Worm (Caenorhabditis elegans) whole organism, L4 larva: ENCODE measurements around the gene C04G6.2.
A peak's percentile ranks its signal among the peaks of the same experiment; 100 is the strongest.

ENCODE experiments used
- F37D6.2 ChIP-seq: sonication (generic microtip); optimal IDR thresholded peaks from 2 replicates; lab custom pipeline; 2016; ENCODE audit warnings: mild to moderate bottlenecking, missing genetic modification characterization, missing compliant biosample characterization
- F49E8.2 ChIP-seq: sonication (generic microtip); optimal IDR thresholded peaks from 2 replicates; lab custom pipeline; 2016; ENCODE audit warnings: missing compliant biosample characterization, mild to moderate bottlenecking, missing genetic modification characterization, borderline replicate concordance
- R02D3.7 ChIP-seq: fragments of 150-350 bp; sonication (generic microtip); optimal IDR thresholded peaks from 3 replicates; lab custom pipeline; 2014; ENCODE audit warnings: missing biosample characterization, missing genetic modification characterization
- T20F7.1 ChIP-seq: fragments of 200-800 bp; sonication (Bioruptor generic); optimal IDR thresholded peaks from 2 replicates; lab custom pipeline; 2018; ENCODE audit warnings: mild to moderate bottlenecking, missing genetic modification characterization, missing compliant biosample characterization
- Y105C5A.15 ChIP-seq: fragments of 200-800 bp; sonication (Bioruptor generic); IDR thresholded peaks from 2 replicates; pipeline ENCODE4 v1.3.6; 2022; ENCODE audit warnings: missing genetic modification characterization, missing compliant biosample characterization
- Y5F2A.4 ChIP-seq: fragments of 200-800 bp; sonication (Bioruptor generic); optimal IDR thresholded peaks from 2 replicates; lab custom pipeline; 2018; ENCODE audit warnings: mild to moderate bottlenecking, missing genetic modification characterization, missing compliant biosample characterization
- Y75B8A.6 ChIP-seq: fragments of 200-800 bp; sonication (Bioruptor generic); IDR thresholded peaks from 2 replicates; pipeline ENCODE4 v1.3.6; 2022; ENCODE audit warnings: missing genetic modification reagents, missing genetic modification characterization, missing compliant biosample characterization
- ZK546.5 ChIP-seq, 2 experiments: sonication (generic microtip); optimal IDR thresholded peaks; 2 replicates each; lab custom pipeline; 2017; ENCODE audit warnings: missing biosample characterization in 2 of 2, missing genetic modification characterization in 2 of 2
- aly-2 ChIP-seq: sonication (generic microtip); optimal IDR thresholded peaks from 2 replicates; lab custom pipeline; 2018; ENCODE audit warnings: missing biosample characterization, missing genetic modification characterization
- arid-1 ChIP-seq: fragments of 200-800 bp; sonication (Bioruptor generic); conservative IDR thresholded peaks from 2 replicates; pipeline ENCODE4 v1.3.6; 2022; ENCODE audit warnings: missing genetic modification reagents, missing genetic modification characterization, missing compliant biosample characterization
- attf-4 ChIP-seq: sonication (generic microtip); optimal IDR thresholded peaks from 3 replicates; lab custom pipeline; 2017; ENCODE audit warnings: missing biosample characterization, missing genetic modification characterization
- ceh-44 ChIP-seq: fragments of 200-800 bp; sonication (Bioruptor generic); IDR thresholded peaks from 2 replicates; pipeline ENCODE4 v1.3.6; 2022; ENCODE audit warnings: missing genetic modification reagents, missing genetic modification characterization, missing compliant biosample characterization
- ceh-62 ChIP-seq: sonication (generic microtip); optimal IDR thresholded peaks from 2 replicates; lab custom pipeline; 2017; ENCODE audit warnings: missing biosample characterization, missing genetic modification characterization
- cey-2 ChIP-seq: sonication (generic microtip); optimal IDR thresholded peaks from 3 replicates; lab custom pipeline; 2017; ENCODE audit warnings: missing genetic modification characterization, mild to moderate bottlenecking, missing compliant biosample characterization, antibody characterized with exemption, borderline replicate concordance; ENCODE audit not compliant: insufficient read depth
- daf-16 ChIP-seq, 3 experiments: sonication (generic microtip); optimal IDR thresholded peaks; 2 replicates each; lab custom pipeline; 2016 to 2017; ENCODE audit warnings: missing genetic modification characterization in 3 of 3, missing genetic modification reagents in 3 of 3, mild to moderate bottlenecking in 2 of 3, missing compliant biosample characterization in 2 of 3, missing biosample characterization in 1 of 3, moderate library complexity in 1 of 3
- daf-19 ChIP-seq: fragments of 200-800 bp; sonication (Bioruptor generic); conservative IDR thresholded peaks from 2 replicates; pipeline ENCODE4 v1.3.6; 2022; ENCODE audit warnings: missing genetic modification characterization, missing compliant biosample characterization
- daf-8 ChIP-seq: fragments of 200-800 bp; sonication (Bioruptor generic); IDR thresholded peaks from 2 replicates; pipeline ENCODE4 v1.3.6; 2022; ENCODE audit warnings: missing genetic modification characterization, missing compliant biosample characterization
- dmd-6 ChIP-seq: fragments of 200-800 bp; sonication (Bioruptor generic); IDR thresholded peaks from 2 replicates; pipeline ENCODE4 v1.3.6; 2022; ENCODE audit warnings: missing genetic modification reagents, missing genetic modification characterization, missing compliant biosample characterization
- dmd-9 ChIP-seq: fragments of 200-800 bp; sonication (Bioruptor generic); IDR thresholded peaks from 2 replicates; pipeline ENCODE4 v1.3.6; 2022; ENCODE audit warnings: missing genetic modification reagents, missing genetic modification characterization, missing compliant biosample characterization
- duxl-1 ChIP-seq: sonication (generic microtip); optimal IDR thresholded peaks from 2 replicates; lab custom pipeline; 2016; ENCODE audit warnings: mild to moderate bottlenecking, missing genetic modification characterization, moderate library complexity, missing compliant biosample characterization; ENCODE audit not compliant: poor library complexity
- fos-1 ChIP-seq: fragments of 150-350 bp; optimal IDR thresholded peaks from 2 replicates; lab custom pipeline; 2014; ENCODE audit warnings: missing biosample characterization, missing genetic modification characterization
- gei-8 ChIP-seq: fragments of 200-800 bp; sonication (Bioruptor generic); optimal IDR thresholded peaks from 2 replicates; lab custom pipeline; 2018; ENCODE audit warnings: mild to moderate bottlenecking, missing genetic modification characterization, missing compliant biosample characterization
- hif-1 ChIP-seq, 2 experiments: sonication (generic microtip); optimal IDR thresholded peaks; 2 replicates each; lab custom pipeline; 2016 to 2017; ENCODE audit warnings: missing compliant biosample characterization in 2 of 2, missing genetic modification characterization in 2 of 2, missing genetic modification reagents in 2 of 2, missing genotype in 2 of 2, mild to moderate bottlenecking in 1 of 2
- hlh-30 ChIP-seq: sonication (generic microtip); optimal IDR thresholded peaks from 2 replicates; lab custom pipeline; 2017; ENCODE audit warnings: antibody characterized with exemption, mild to moderate bottlenecking, missing genetic modification characterization, missing compliant biosample characterization; ENCODE audit not compliant: insufficient read depth
- hmg-1.1 ChIP-seq: fragments of 200-800 bp; sonication (Bioruptor generic); IDR thresholded peaks from 2 replicates; pipeline ENCODE4 v1.3.6; 2022; ENCODE audit warnings: missing genetic modification reagents, missing genetic modification characterization, missing compliant biosample characterization
- jun-1 ChIP-seq: fragments of 150-350 bp; optimal IDR thresholded peaks from 2 replicates; lab custom pipeline; 2014; ENCODE audit warnings: missing biosample characterization, missing genetic modification reagents, missing genetic modification characterization
- lim-7 ChIP-seq: fragments of 200-800 bp; sonication (Bioruptor generic); IDR thresholded peaks from 2 replicates; pipeline ENCODE4 v1.3.6; 2022; ENCODE audit warnings: missing genetic modification characterization, missing compliant biosample characterization
- lin-1 ChIP-seq: fragments of 200-800 bp; sonication (Bioruptor generic); IDR thresholded peaks from 2 replicates; pipeline ENCODE4 v1.3.6; 2022; ENCODE audit warnings: missing genetic modification reagents, missing genetic modification characterization, missing compliant biosample characterization
- lin-39 ChIP-seq: fragments of 150-350 bp; optimal IDR thresholded peaks from 2 replicates; lab custom pipeline; 2014; ENCODE audit warnings: missing biosample characterization, missing genetic modification reagents, missing genetic modification characterization
- lir-3 ChIP-seq: sonication (generic microtip); optimal IDR thresholded peaks from 2 replicates; lab custom pipeline; 2016; ENCODE audit warnings: mild to moderate bottlenecking, missing genetic modification characterization, missing compliant biosample characterization
- madf-5 ChIP-seq, 2 experiments: fragments of 200-800 bp; sonication (Bioruptor generic); IDR thresholded peaks; 2 replicates each; pipeline ENCODE4 v1.3.6; 2022; ENCODE audit warnings: missing compliant biosample characterization in 2 of 2, missing genetic modification characterization in 2 of 2
- madf-9 ChIP-seq: fragments of 200-800 bp; sonication (Bioruptor generic); conservative IDR thresholded peaks from 2 replicates; pipeline ENCODE4 v1.3.6; 2022; ENCODE audit warnings: missing genetic modification reagents, missing genetic modification characterization, missing compliant biosample characterization
- mdt-29 ChIP-seq: fragments of 200-800 bp; sonication (Bioruptor generic); IDR thresholded peaks from 2 replicates; pipeline ENCODE4 v1.3.6; 2022; ENCODE audit warnings: missing genetic modification reagents, missing genetic modification characterization, missing compliant biosample characterization
- mep-1 ChIP-seq: fragments of 150-350 bp; sonication (generic microtip); optimal IDR thresholded peaks from 3 replicates; lab custom pipeline; 2014; ENCODE audit warnings: missing biosample characterization, missing genetic modification characterization
- mxl-2 ChIP-seq: fragments of 200-800 bp; sonication (Bioruptor generic); conservative IDR thresholded peaks from 2 replicates; pipeline ENCODE4 v1.3.6; 2022; ENCODE audit warnings: missing genetic modification reagents, missing genetic modification characterization, missing compliant biosample characterization
- nhr-102 ChIP-seq: sonication (generic microtip); optimal IDR thresholded peaks from 2 replicates; lab custom pipeline; 2016; ENCODE audit warnings: mild to moderate bottlenecking, missing genetic modification characterization, moderate library complexity, missing compliant biosample characterization
- nhr-111 ChIP-seq: fragments of 200-800 bp; sonication (Bioruptor generic); optimal IDR thresholded peaks from 2 replicates; lab custom pipeline; 2018; ENCODE audit warnings: mild to moderate bottlenecking, missing genetic modification characterization, missing compliant biosample characterization
- nhr-41 ChIP-seq: fragments of 200-800 bp; sonication (Bioruptor generic); IDR thresholded peaks from 2 replicates; pipeline ENCODE4 v1.3.6; 2022; ENCODE audit warnings: missing genetic modification reagents, missing genetic modification characterization, missing compliant biosample characterization
- pha-4 ChIP-seq, 2 experiments: fragments of 150-350 bp in 1 of 2; fragments of 200-800 bp in 1 of 2; sonication (Bioruptor generic) in 1 of 2; IDR thresholded peaks in 1 of 2; optimal IDR thresholded peaks in 1 of 2; 2 replicates each; pipeline versions ENCODE4 v1.3.6 to Lab custom; 2014 to 2022; ENCODE audit warnings: missing genetic modification characterization in 2 of 2, missing genetic modification reagents in 2 of 2, missing biosample characterization in 1 of 2, missing compliant biosample characterization in 1 of 2
- pqm-1 ChIP-seq: sonication (generic microtip); optimal IDR thresholded peaks from 2 replicates; lab custom pipeline; 2017; ENCODE audit warnings: missing biosample characterization, missing genetic modification characterization
- saeg-2 ChIP-seq: fragments of 200-800 bp; sonication (Bioruptor generic); IDR thresholded peaks from 2 replicates; pipeline ENCODE4 v1.3.6; 2022; ENCODE audit warnings: missing genetic modification reagents, missing genetic modification characterization, missing compliant biosample characterization
- skn-1 ChIP-seq: fragments of 150-350 bp; optimal IDR thresholded peaks from 2 replicates; lab custom pipeline; 2014; ENCODE audit warnings: missing biosample characterization, missing genetic modification characterization
- unc-130 ChIP-seq: sonication (generic microtip); optimal IDR thresholded peaks from 2 replicates; lab custom pipeline; 2016; ENCODE audit warnings: missing genetic modification reagents, missing genetic modification characterization, missing compliant biosample characterization
- unc-39 ChIP-seq: sonication (generic microtip); optimal IDR thresholded peaks from 2 replicates; lab custom pipeline; 2017; ENCODE audit warnings: missing biosample characterization, missing genetic modification characterization
- unc-62 ChIP-seq, 3 experiments: fragments of 150-350 bp in 1 of 3; sonication (generic microtip); optimal IDR thresholded peaks in 2 of 3; peaks in 1 of 3; 1 replicate in 1 of 3; 2 replicates in 2 of 3; lab custom pipeline; 2014 to 2017; ENCODE audit warnings: missing biosample characterization in 3 of 3, missing genetic modification characterization in 3 of 3, missing genetic modification reagents in 3 of 3, missing genotype in 1 of 3
- vab-7 ChIP-seq: fragments of 200-800 bp; sonication (Bioruptor generic); IDR thresholded peaks from 2 replicates; pipeline ENCODE4 v1.3.6; 2022; ENCODE audit warnings: missing genetic modification reagents, missing genetic modification characterization, missing compliant biosample characterization
- zfp-2 ChIP-seq: sonication (generic microtip); optimal IDR thresholded peaks from 2 replicates; lab custom pipeline; 2016; ENCODE audit warnings: mild to moderate bottlenecking, missing genetic modification characterization, missing compliant biosample characterization
- zip-11 ChIP-seq: fragments of 200-800 bp; sonication (Bioruptor generic); IDR thresholded peaks from 2 replicates; pipeline ENCODE4 v1.3.6; 2022; ENCODE audit warnings: missing genetic modification characterization, missing compliant biosample characterization

Gene C04G6.2

ce11 chrII:5105020-5105419 is 12.0 kb downstream of the C04G6.2 start:
- no peak for TF ChIP-seq fos-1 (tag; lab: Kevin White, UChicago)
- TF ChIP-seq mxl-2 (GFP tag; lab: Robert Waterston, UW), result peak; percentile 67; the same call in 1 of the 2 replicates
- peak; percentile 87 for TF ChIP-seq nhr-111 (GFP tag; lab: Kevin White, UChicago)
- TF ChIP-seq saeg-2 (GFP tag; lab: Robert Waterston, UW), result 0 out of 2 replicates have a peak, but pooled peaks have one; percentile 59
- TF ChIP-seq hlh-30, result peak; percentile 70
- peak; percentile 83 to 84; a peak in 3 of 4 replicates for TF ChIP-seq madf-5 (GFP tag; IDR thresholded peaks at IDR 0.05; lab: Robert Waterston, UW)
- no peak for TF ChIP-seq lin-39 (tag; lab: Kevin White, UChicago)
- TF ChIP-seq lim-7 (GFP tag; lab: Robert Waterston, UW), result peak; percentile 97
- TF ChIP-seq Y105C5A.15, result peak; percentile 76; the same call in 1 of the 2 replicates
- peak; percentile 73; the same call in 1 of the 2 replicates for TF ChIP-seq zip-11
- TF ChIP-seq nhr-41 (GFP tag; lab: Robert Waterston, UW), result peak; percentile 96
- TF ChIP-seq unc-130 (GFP tag; lab: Kevin White, UChicago), result peak; percentile 80
- TF ChIP-seq lir-3 (tag; lab: Kevin White, UChicago), result peak; percentile 78
- TF ChIP-seq unc-39 (tag; lab: Kevin White, UChicago), result no peak
- TF ChIP-seq F37D6.2 (tag; lab: Kevin White, UChicago), result peak; percentile 22
- no peak; the same call in 1 of the 2 replicates for TF ChIP-seq pha-4 (GFP tag; IDR thresholded peaks at IDR 0.05; lab: Robert Waterston, UW)
- no peak for TF ChIP-seq pha-4 (tag; optimal IDR thresholded peaks at IDR 0.05; lab: Kevin White, UChicago)
- peak; percentile 82 for TF ChIP-seq nhr-102 (tag; lab: Kevin White, UChicago)
- peak in 1 of 2 experiments; percentile 82 for TF ChIP-seq unc-62 (GFP tag; optimal IDR thresholded peaks at IDR 0.05 in 1 of 2; lab: Kevin White, UChicago)
- TF ChIP-seq unc-62 (tag; optimal IDR thresholded peaks at IDR 0.05; lab: Kevin White, UChicago), result no peak
- TF ChIP-seq dmd-9 (GFP tag; lab: Robert Waterston, UW), result 0 out of 2 replicates have a peak, but pooled peaks have one; percentile 30
- TF ChIP-seq hif-1 (tag; optimal IDR thresholded peaks at IDR 0.05; lab: Kevin White, UChicago), result peak in 1 of 2 experiments; percentile 25
- peak; percentile 55 for TF ChIP-seq zfp-2
- TF ChIP-seq mdt-29 (GFP tag; lab: Robert Waterston, UW), result peak; percentile 59
- TF ChIP-seq cey-2, result no peak
- TF ChIP-seq aly-2, result peak; percentile 4
- no peak for TF ChIP-seq ceh-62 (tag; lab: Kevin White, UChicago)
- no peak for TF ChIP-seq pqm-1 (tag; lab: Kevin White, UChicago)
- TF ChIP-seq madf-9 (GFP tag; lab: Robert Waterston, UW), result no peak; the same call in 1 of the 2 replicates
- peak; percentile 86 for TF ChIP-seq Y75B8A.6 (GFP tag; lab: Robert Waterston, UW)
- no peak for TF ChIP-seq skn-1 (tag; lab: Kevin White, UChicago)
- peak; percentile 72 for TF ChIP-seq mep-1 (tag; lab: Kevin White, UChicago)
- TF ChIP-seq ceh-44, result peak; percentile 76
- no peak for TF ChIP-seq daf-8 (GFP tag; lab: Robert Waterston, UW)
- TF ChIP-seq daf-19 (GFP tag; lab: Robert Waterston, UW), result no peak
- TF ChIP-seq hmg-1.1 (GFP tag; lab: Robert Waterston, UW), result peak; percentile 89
- peak; percentile 85 for TF ChIP-seq duxl-1 (tag; lab: Kevin White, UChicago)
- TF ChIP-seq Y5F2A.4 (GFP tag; lab: Kevin White, UChicago), result peak; percentile 75
- peak; percentile 88 for TF ChIP-seq gei-8
- TF ChIP-seq F49E8.2, result peak; percentile 63
- peak; percentile 82 for TF ChIP-seq dmd-6 (GFP tag; lab: Robert Waterston, UW)
- TF ChIP-seq jun-1 (tag; lab: Kevin White, UChicago), result no peak
- TF ChIP-seq R02D3.7 (tag; lab: Kevin White, UChicago), result peak; percentile 4
- peak in 1 of 2 experiments; percentile 94 for TF ChIP-seq daf-16 (GFP tag; optimal IDR thresholded peaks at IDR 0.05; lab: Kevin White, UChicago)
- TF ChIP-seq daf-16 (tag; optimal IDR thresholded peaks at IDR 0.05; lab: Kevin White, UChicago), result peak; percentile 78
- no peak for TF ChIP-seq ZK546.5 (tag; optimal IDR thresholded peaks at IDR 0.05; lab: Kevin White, UChicago)
- TF ChIP-seq arid-1 (GFP tag; lab: Robert Waterston, UW), result peak; percentile 90
- no peak for TF ChIP-seq attf-4 (tag; lab: Kevin White, UChicago)
- peak; percentile 91 for TF ChIP-seq vab-7 (GFP tag; lab: Robert Waterston, UW)
- peak; percentile 85; the same call in 1 of the 2 replicates for TF ChIP-seq lin-1 (GFP tag; lab: Robert Waterston, UW)
- TF ChIP-seq T20F7.1 (GFP tag; lab: Kevin White, UChicago), result no peak
